Worm (Caenorhabditis elegans) whole organism, late embryonic: ENCODE results near the gene R53.5.
A peak's percentile ranks its signal among the peaks of the same experiment; 100 is the strongest.

ENCODE experiments used
- C08G9.2 ChIP-seq: sonication (generic microtip); optimal IDR thresholded peaks from 2 replicates; lab custom pipeline; 2016; ENCODE audit warnings: mild to moderate bottlenecking, missing genetic modification characterization, moderate library complexity, missing compliant biosample characterization
- F13H6.1 ChIP-seq: sonication (generic microtip); optimal IDR thresholded peaks from 2 replicates; lab custom pipeline; 2016; ENCODE audit warnings: missing genetic modification characterization, missing compliant biosample characterization
- K02D7.2 ChIP-seq: sonication (generic microtip); optimal IDR thresholded peaks from 2 replicates; lab custom pipeline; 2017; ENCODE audit warnings: mild to moderate bottlenecking, missing genetic modification characterization, missing compliant biosample characterization
- T23F11.4 ChIP-seq: fragments of 200-800 bp; sonication (Bioruptor generic); optimal IDR thresholded peaks from 2 replicates; lab custom pipeline; 2018; ENCODE audit warnings: mild to moderate bottlenecking, missing genetic modification characterization, missing compliant biosample characterization
- Y22D7AL.16 ChIP-seq: sonication (generic microtip); optimal IDR thresholded peaks from 2 replicates; lab custom pipeline; 2016; ENCODE audit warnings: missing genetic modification characterization, missing compliant biosample characterization
- ahr-1 ChIP-seq: sonication (generic microtip); optimal IDR thresholded peaks from 2 replicates; lab custom pipeline; 2016; ENCODE audit warnings: missing genetic modification characterization, missing compliant biosample characterization
- ama-1 ChIP-seq: fragments of 150-350 bp; optimal IDR thresholded peaks from 2 replicates; lab custom pipeline; 2014
- ceh-14 ChIP-seq: sonication (generic microtip); optimal IDR thresholded peaks from 2 replicates; lab custom pipeline; 2016; ENCODE audit warnings: missing genotype, missing genetic modification characterization, missing compliant biosample characterization
- ceh-18 ChIP-seq: sonication (generic microtip); optimal IDR thresholded peaks from 2 replicates; lab custom pipeline; 2016; ENCODE audit warnings: missing genetic modification characterization, missing compliant biosample characterization
- ceh-19 ChIP-seq: fragments of 200-800 bp; sonication (Bioruptor generic); optimal IDR thresholded peaks from 2 replicates; lab custom pipeline; 2018; ENCODE audit warnings: mild to moderate bottlenecking, missing genetic modification characterization, missing compliant biosample characterization
- ceh-30 ChIP-seq: fragments of 150-350 bp; optimal IDR thresholded peaks from 2 replicates; lab custom pipeline; 2014; ENCODE audit warnings: missing biosample characterization, missing genetic modification characterization
- ceh-45 ChIP-seq: fragments of 200-800 bp; sonication (Bioruptor generic); IDR thresholded peaks from 2 replicates; pipeline ENCODE4 v1.3.6; 2022; ENCODE audit warnings: missing genetic modification reagents, missing genetic modification characterization, missing compliant biosample characterization
- che-1 ChIP-seq: sonication (generic microtip); optimal IDR thresholded peaks from 2 replicates; lab custom pipeline; 2016; ENCODE audit warnings: mild to moderate bottlenecking, missing genetic modification characterization, missing compliant biosample characterization
- dve-1 ChIP-seq: sonication (generic microtip); optimal IDR thresholded peaks from 2 replicates; lab custom pipeline; 2017; ENCODE audit warnings: antibody characterized with exemption, mild to moderate bottlenecking, missing genetic modification characterization, missing compliant biosample characterization
- elt-2 ChIP-seq: sonication (generic microtip); optimal IDR thresholded peaks from 2 replicates; lab custom pipeline; 2016; ENCODE audit warnings: missing genetic modification reagents, missing genetic modification characterization, missing compliant biosample characterization
- fkh-6 ChIP-seq: sonication (generic microtip); optimal IDR thresholded peaks from 2 replicates; lab custom pipeline; 2016; ENCODE audit warnings: missing genetic modification characterization, missing compliant biosample characterization
- gmeb-2 ChIP-seq: sonication (generic microtip); optimal IDR thresholded peaks from 2 replicates; lab custom pipeline; 2016; ENCODE audit warnings: missing genetic modification characterization, inconsistent platforms, missing compliant biosample characterization
- hlh-13 ChIP-seq: fragments of 200-800 bp; sonication (Bioruptor generic); optimal IDR thresholded peaks from 2 replicates; lab custom pipeline; 2018; ENCODE audit warnings: mild to moderate bottlenecking, missing genetic modification characterization, missing compliant biosample characterization
- hlh-30 ChIP-seq: sonication (generic microtip); optimal IDR thresholded peaks from 2 replicates; lab custom pipeline; 2017; ENCODE audit warnings: antibody characterized with exemption, missing genetic modification characterization, missing compliant biosample characterization; ENCODE audit not compliant: insufficient read depth
- lim-6 ChIP-seq: sonication (generic microtip); optimal IDR thresholded peaks from 2 replicates; lab custom pipeline; 2016; ENCODE audit warnings: missing genetic modification characterization, missing compliant biosample characterization
- madf-2 ChIP-seq: sonication (generic microtip); optimal IDR thresholded peaks from 2 replicates; lab custom pipeline; 2017; ENCODE audit warnings: missing genetic modification characterization, missing compliant biosample characterization
- nfya-1 ChIP-seq: sonication (generic microtip); optimal IDR thresholded peaks from 2 replicates; lab custom pipeline; 2017; ENCODE audit warnings: missing genetic modification characterization, mild to moderate bottlenecking, missing compliant biosample characterization, antibody characterized with exemption, moderate library complexity
- nhr-11 ChIP-seq: fragments of 150-350 bp; optimal IDR thresholded peaks from 2 replicates; lab custom pipeline; 2014; ENCODE audit warnings: missing biosample characterization, missing genetic modification characterization
- nhr-232 ChIP-seq: sonication (generic microtip); optimal IDR thresholded peaks from 2 replicates; lab custom pipeline; 2016; ENCODE audit warnings: missing genetic modification characterization, missing compliant biosample characterization
- odd-2 ChIP-seq: sonication (generic microtip); optimal IDR thresholded peaks from 2 replicates; lab custom pipeline; 2017; ENCODE audit warnings: antibody characterized with exemption, mild to moderate bottlenecking, missing genetic modification characterization, missing compliant biosample characterization
- pha-4 ChIP-seq: fragments of 150-350 bp; optimal IDR thresholded peaks from 2 replicates; lab custom pipeline; 2018; ENCODE audit warnings: missing biosample characterization, missing genetic modification reagents, missing genetic modification characterization
- rnt-1 ChIP-seq: sonication (generic microtip); optimal IDR thresholded peaks from 2 replicates; lab custom pipeline; 2016; ENCODE audit warnings: missing genetic modification characterization, missing compliant biosample characterization
- sox-2 ChIP-seq: fragments of 200-800 bp; sonication (Bioruptor generic); IDR thresholded peaks from 2 replicates; pipeline ENCODE4 v1.3.6; 2022; ENCODE audit warnings: missing genetic modification reagents, missing genetic modification characterization, missing compliant biosample characterization
- sox-4 ChIP-seq: sonication (generic microtip); optimal IDR thresholded peaks from 2 replicates; lab custom pipeline; 2017; ENCODE audit warnings: mild to moderate bottlenecking, missing genetic modification characterization, inconsistent platforms, missing compliant biosample characterization
- tbx-7 ChIP-seq: sonication (generic microtip); optimal IDR thresholded peaks from 2 replicates; lab custom pipeline; 2016; ENCODE audit warnings: missing genotype, missing genetic modification characterization, missing compliant biosample characterization
- unc-55 ChIP-seq: sonication (generic microtip); optimal IDR thresholded peaks from 2 replicates; lab custom pipeline; 2017; ENCODE audit warnings: missing biosample characterization, missing genetic modification reagents, missing genetic modification characterization
- ztf-16 ChIP-seq: sonication (generic microtip); optimal IDR thresholded peaks from 2 replicates; lab custom pipeline; 2017; ENCODE audit warnings: missing genetic modification characterization, missing compliant biosample characterization

Gene R53.5

ce11 chrII:9937611-9938010, 32.7 kb downstream of the R53.5 start:
- no peak for TF ChIP-seq dve-1 (tag; lab: Kevin White, UChicago)
- TF ChIP-seq hlh-30 (tag; lab: Kevin White, UChicago) = peak; percentile 50
- TF ChIP-seq sox-4 (tag; lab: Kevin White, UChicago) = no peak
- TF ChIP-seq ceh-30 (tag; lab: Kevin White, UChicago) = no peak
- peak; percentile 58 for TF ChIP-seq ceh-18 (tag; lab: Kevin White, UChicago)
- TF ChIP-seq pha-4 (tag; lab: Kevin White, UChicago) = no peak
- TF ChIP-seq madf-2 (tag; lab: Kevin White, UChicago) = no peak

- no peak for TF ChIP-seq ceh-45 (GFP tag; lab: Robert Waterston, UW)
- TF ChIP-seq elt-2 (tag; lab: Kevin White, UChicago) = peak; percentile 30
- TF ChIP-seq sox-4 (tag; lab: Kevin White, UChicago) = no peak
- no peak for TF ChIP-seq nhr-11 (tag; lab: Kevin White, UChicago)
- no peak for TF ChIP-seq Y22D7AL.16 (tag; lab: Kevin White, UChicago)
Observed at ce11 chrII:9936859-9937258, 33.4 kb downstream of the R53.5 start, which contains the start of gene C05C10.3. Gene C05C10.3, minus strand, starts transcription at chrII:9936893.

- no peak for TF ChIP-seq C08G9.2 (tag; lab: Kevin White, UChicago)
- no peak for TF ChIP-seq F13H6.1 (tag; lab: Kevin White, UChicago)
- no peak for TF ChIP-seq rnt-1 (tag; lab: Kevin White, UChicago)
- no peak for TF ChIP-seq ztf-16
- no peak for TF ChIP-seq T23F11.4 (GFP tag; lab: Kevin White, UChicago)
- TF ChIP-seq sox-2 = no peak
- TF ChIP-seq odd-2 (tag; lab: Kevin White, UChicago) = no peak
- no peak for TF ChIP-seq ama-1 (lab: Kevin White, UChicago)
- TF ChIP-seq lim-6 (tag; lab: Kevin White, UChicago) = no peak
- TF ChIP-seq dve-1 (tag; lab: Kevin White, UChicago) = no peak
- no peak for TF ChIP-seq nhr-232 (tag; lab: Kevin White, UChicago)
- TF ChIP-seq ceh-19 (GFP tag; lab: Kevin White, UChicago) = no peak
- no peak for TF ChIP-seq fkh-6 (tag; lab: Kevin White, UChicago)
- no peak for TF ChIP-seq ceh-45 (GFP tag; lab: Robert Waterston, UW)
- no peak for TF ChIP-seq ahr-1
Observed at ce11 chrII:9935664-9936063, 34.6 kb downstream of the R53.5 start.

- peak; percentile 61 for TF ChIP-seq elt-2 (tag; lab: Kevin White, UChicago)
- no peak for TF ChIP-seq F13H6.1 (tag; lab: Kevin White, UChicago)
- no peak for TF ChIP-seq Y22D7AL.16 (tag; lab: Kevin White, UChicago)
- TF ChIP-seq, all 69 proteins: peak for 1
Observed at ce11 chrII:9935044-9935599, 35.2 kb downstream of the R53.5 start.

DNA sequence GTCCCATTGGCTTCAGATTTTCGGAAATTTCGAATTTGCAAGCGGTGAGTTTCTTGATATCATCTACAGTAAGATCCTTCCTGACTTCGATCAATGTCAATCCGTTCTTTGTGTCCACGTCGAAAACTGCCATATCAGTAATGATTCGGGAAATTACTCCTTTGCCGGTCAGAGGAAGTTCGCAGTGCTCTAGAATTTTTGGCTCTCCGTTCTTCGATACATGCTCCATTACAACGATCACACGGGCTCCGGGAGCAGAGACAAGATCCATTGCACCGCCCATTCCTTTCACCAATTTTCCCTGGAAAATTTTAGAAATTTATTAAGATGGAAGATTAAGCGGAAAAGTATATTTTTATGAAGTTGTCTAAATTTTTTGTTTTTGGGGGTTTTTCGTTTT, 35.7 kb downstream of the R53.5 start:
- TF ChIP-seq ceh-14 (tag; lab: Kevin White, UChicago) (no peak), unc-55 (no peak), nfya-1 (no peak), ceh-19 (GFP tag; lab: Kevin White, UChicago) (no peak), elt-2 (tag; lab: Kevin White, UChicago) (no peak), che-1 (tag; lab: Kevin White, UChicago) (no peak), hlh-13 (no peak), rnt-1 (tag; lab: Kevin White, UChicago) (no peak), tbx-7 (tag; lab: Kevin White, UChicago) (no peak), K02D7.2 (tag; lab: Kevin White, UChicago) (no peak), gmeb-2 (tag; lab: Kevin White, UChicago) (no peak)
- TF ChIP-seq, all 69 proteins: peak for 0
